Fruit fly (Drosophila melanogaster) whole organism, embryonic: ENCODE results near the gene CG9586.

Experiments used
- Atf-2 ChIP-seq: fragments of 200-800 bp; sonication (Bioruptor generic); optimal IDR thresholded peaks from 2 replicates; lab custom pipeline; 2016; ENCODE audit warnings: missing biosample characterization, missing genetic modification characterization
- Atf6 ChIP-seq: fragments of 200-800 bp; sonication (Bioruptor generic); IDR thresholded peaks from 2 replicates; pipeline ENCODE4 v1.3.6; 2022; ENCODE audit warnings: missing biosample characterization, missing genetic modification characterization
- B-H2 ChIP-seq: fragments of 200-800 bp; sonication (Bioruptor generic); optimal IDR thresholded peaks from 2 replicates; lab custom pipeline; 2018; ENCODE audit warnings: missing biosample characterization, mild to moderate bottlenecking, missing genetic modification characterization
- CG11695 ChIP-seq: fragments of 200-800 bp; sonication (Bioruptor generic); IDR thresholded peaks from 3 replicates; pipeline ENCODE4 v1.3.6; 2022; ENCODE audit warnings: missing biosample characterization, missing genetic modification characterization
- CG13894 ChIP-seq: fragments of 200-800 bp; sonication (Bioruptor generic); optimal IDR thresholded peaks from 3 replicates; lab custom pipeline; 2018; ENCODE audit warnings: missing biosample characterization, mild to moderate bottlenecking, missing genetic modification characterization, moderate library complexity
- CG15601 ChIP-seq: fragments of 200-800 bp; sonication (Bioruptor generic); optimal IDR thresholded peaks from 3 replicates; lab custom pipeline; 2019; ENCODE audit warnings: missing biosample characterization, mild to moderate bottlenecking, missing genetic modification characterization, moderate library complexity
- CG16813 ChIP-seq: fragments of 200-800 bp; sonication (Bioruptor generic); IDR thresholded peaks from 3 replicates; pipeline ENCODE4 v1.3.6; 2022; ENCODE audit warnings: missing biosample characterization, missing genetic modification characterization; ENCODE audit not compliant: partially characterized antibody
- CG16815 ChIP-seq: fragments of 200-800 bp; sonication (Bioruptor generic); optimal IDR thresholded peaks from 3 replicates; lab custom pipeline; 2017; ENCODE audit warnings: missing biosample characterization, mild to moderate bottlenecking, missing genetic modification characterization
- CG18011 ChIP-seq: fragments of 200-800 bp; sonication (Bioruptor generic); optimal IDR thresholded peaks from 2 replicates; lab custom pipeline; 2017; ENCODE audit warnings: missing biosample characterization, missing genetic modification characterization, mild to moderate bottlenecking, moderate library complexity, missing genotype
- CG2875 ChIP-seq: fragments of 200-800 bp; sonication (Bioruptor generic); optimal IDR thresholded peaks from 2 replicates; lab custom pipeline; 2017; ENCODE audit warnings: missing biosample characterization, mild to moderate bottlenecking, missing genetic modification characterization, missing genetic modification reagents
- CG30020 ChIP-seq: fragments of 200-800 bp; optimal IDR thresholded peaks from 2 replicates; lab custom pipeline; 2019; ENCODE audit warnings: missing biosample characterization, mild to moderate bottlenecking, missing genetic modification characterization, moderate library complexity
- CG32532 ChIP-seq: fragments of 200-800 bp; sonication (Bioruptor generic); IDR thresholded peaks from 2 replicates; pipeline ENCODE4 v1.3.6; 2022; ENCODE audit warnings: missing biosample characterization, missing genetic modification characterization
- CG3407 ChIP-seq: fragments of 200-800 bp; sonication (Bioruptor generic); optimal IDR thresholded peaks from 2 replicates; lab custom pipeline; 2018; ENCODE audit warnings: missing biosample characterization, mild to moderate bottlenecking, missing genetic modification characterization
- CG34224 ChIP-seq: fragments of 200-800 bp; sonication (Bioruptor generic); IDR thresholded peaks from 3 replicates; pipeline ENCODE4 v1.3.6; 2022; ENCODE audit warnings: missing biosample characterization, missing genetic modification characterization; ENCODE audit not compliant: partially characterized antibody
- CG34376 ChIP-seq: fragments of 200-800 bp; sonication (Bioruptor generic); optimal IDR thresholded peaks from 2 replicates; lab custom pipeline; 2018; ENCODE audit warnings: missing biosample characterization, mild to moderate bottlenecking, missing genetic modification characterization
- CG4424 ChIP-seq: fragments of 200-800 bp; sonication (Bioruptor generic); optimal IDR thresholded peaks from 3 replicates; lab custom pipeline; 2016; ENCODE audit warnings: missing biosample characterization, missing genetic modification characterization
- CG5245 ChIP-seq: fragments of 200-800 bp; sonication (Bioruptor generic); optimal IDR thresholded peaks from 3 replicates; lab custom pipeline; 2016; ENCODE audit warnings: missing biosample characterization, missing genetic modification characterization
- CG9215 ChIP-seq: fragments of 200-800 bp; sonication (Bioruptor generic); IDR thresholded peaks from 2 replicates; pipeline ENCODE4 v1.3.6; 2022; ENCODE audit warnings: missing biosample characterization, missing genetic modification characterization
- CkIIα-i1 ChIP-seq: fragments of 200-800 bp; sonication (Bioruptor generic); IDR thresholded peaks from 2 replicates; pipeline ENCODE4 v1.3.6; 2022; ENCODE audit warnings: missing biosample characterization, missing genetic modification characterization
- D ChIP-seq, 2 experiments: fragments of 200-800 bp in 1 of 2; fragments of >200 bp in 1 of 2; sonication (Bioruptor generic) in 1 of 2; optimal IDR thresholded peaks; 2 replicates in 1 of 2; 3 replicates in 1 of 2; lab custom pipeline; 2017; ENCODE audit warnings: mild to moderate bottlenecking in 1 of 2, missing biosample characterization in 1 of 2, missing genetic modification characterization in 1 of 2, missing genetic modification reagents in 1 of 2
- Deaf1 ChIP-seq: fragments of 200-800 bp; optimal IDR thresholded peaks from 3 replicates; lab custom pipeline; 2019; ENCODE audit warnings: missing biosample characterization, mild to moderate bottlenecking, missing genetic modification characterization, moderate library complexity
- Dfd ChIP-seq, 2 experiments: fragments of >200 bp; optimal IDR thresholded peaks; 2 replicates each; lab custom pipeline; 2017; ENCODE audit warnings: missing biosample characterization in 2 of 2, missing genetic modification characterization in 2 of 2
- Drgx ChIP-seq: fragments of 200-800 bp; sonication (Bioruptor generic); IDR thresholded peaks from 2 replicates; pipeline ENCODE4 v1.3.6; 2022; ENCODE audit warnings: missing biosample characterization, missing genetic modification characterization
- E2f2 ChIP-seq: fragments of 200-800 bp; sonication (Bioruptor generic); IDR thresholded peaks from 2 replicates; pipeline ENCODE4 v1.3.6; 2022; ENCODE audit warnings: missing biosample characterization, missing genetic modification characterization
- Hand ChIP-seq: fragments of 200-800 bp; sonication (Bioruptor generic); optimal IDR thresholded peaks from 2 replicates; lab custom pipeline; 2017; ENCODE audit warnings: mild to moderate bottlenecking, missing biosample characterization, missing genetic modification reagents, missing genetic modification characterization
- Med ChIP-seq: fragments of 200-800 bp; sonication (Bioruptor generic); peaks from one replicate; lab custom pipeline; 2016; ENCODE audit warnings: missing biosample characterization, missing genetic modification characterization, mild to moderate bottlenecking, inconsistent platforms, moderate library complexity
- Meics ChIP-seq: fragments of 200-800 bp; sonication (Bioruptor generic); optimal IDR thresholded peaks from 2 replicates; lab custom pipeline; 2017; ENCODE audit warnings: missing biosample characterization, mild to moderate bottlenecking, missing genetic modification characterization
- Mrtf ChIP-seq: fragments of 200-800 bp; sonication (Bioruptor generic); IDR thresholded peaks from 3 replicates; pipeline ENCODE4 v1.3.6; 2022; ENCODE audit warnings: missing biosample characterization, missing genetic modification characterization
- NC2β ChIP-seq: fragments of 200-800 bp; sonication (Bioruptor generic); optimal IDR thresholded peaks from 2 replicates; lab custom pipeline; 2016; ENCODE audit warnings: missing biosample characterization, missing genetic modification characterization
- Pdp1 ChIP-seq, 2 experiments: fragments of 200-800 bp; sonication (Bioruptor generic); optimal IDR thresholded peaks; 3 replicates each; lab custom pipeline; 2016; ENCODE audit warnings: missing biosample characterization in 2 of 2, missing genetic modification characterization in 2 of 2, mild to moderate bottlenecking in 1 of 2, moderate library complexity in 1 of 2
- Taf1 ChIP-seq: fragments of 200-800 bp; sonication (Bioruptor generic); IDR thresholded peaks from 2 replicates; pipeline ENCODE4 v1.3.6; 2022; ENCODE audit warnings: missing biosample characterization, missing genetic modification characterization
- Trl ChIP-seq, 3 experiments: fragments of >200 bp in 2 of 3; fragments of 200-800 bp in 1 of 3; sonication (Bioruptor generic) in 1 of 3; optimal IDR thresholded peaks; 2 replicates in 1 of 3; 3 replicates in 2 of 3; lab custom pipeline; 2016 to 2017; ENCODE audit warnings: missing biosample characterization in 1 of 3, missing genetic modification characterization in 1 of 3
- bcd ChIP-seq: fragments of 200-800 bp; sonication (Bioruptor generic); optimal IDR thresholded peaks from 2 replicates; lab custom pipeline; 2017; ENCODE audit warnings: missing biosample characterization, mild to moderate bottlenecking, missing genetic modification characterization
- caup ChIP-seq: fragments of 200-800 bp; sonication (Bioruptor generic); optimal IDR thresholded peaks from 3 replicates; lab custom pipeline; 2017; ENCODE audit warnings: missing biosample characterization, mild to moderate bottlenecking, missing genetic modification characterization, moderate library complexity; ENCODE audit not compliant: severe bottlenecking
- crc ChIP-seq: fragments of 200-800 bp; sonication (Bioruptor generic); optimal IDR thresholded peaks from 2 replicates; lab custom pipeline; 2016; ENCODE audit warnings: missing biosample characterization, missing genetic modification characterization
- cwo ChIP-seq: fragments of 200-800 bp; sonication (Bioruptor generic); optimal IDR thresholded peaks from 3 replicates; lab custom pipeline; 2017; ENCODE audit warnings: missing biosample characterization, missing genetic modification characterization, mild to moderate bottlenecking, moderate library complexity, missing genetic modification reagents
- dimm ChIP-seq: fragments of 200-800 bp; sonication (Bioruptor generic); IDR thresholded peaks from 2 replicates; pipeline ENCODE4 v1.3.6; 2022; ENCODE audit warnings: missing biosample characterization, missing genetic modification characterization
- eve ChIP-seq, 2 experiments: fragments of >200 bp; optimal IDR thresholded peaks; 2 replicates each; lab custom pipeline; 2017; ENCODE audit warnings: missing biosample characterization in 2 of 2, missing genetic modification characterization in 2 of 2
- fd102C ChIP-seq: fragments of 200-800 bp; sonication (Bioruptor generic); optimal IDR thresholded peaks from 2 replicates; lab custom pipeline; 2018; ENCODE audit warnings: missing biosample characterization, mild to moderate bottlenecking, missing genetic modification characterization, moderate library complexity
- fd96Cb ChIP-seq: fragments of 200-800 bp; sonication (Bioruptor generic); optimal IDR thresholded peaks from 2 replicates; lab custom pipeline; 2018; ENCODE audit warnings: missing biosample characterization, mild to moderate bottlenecking, missing genetic modification characterization, moderate library complexity
- gt ChIP-seq: fragments of 200-800 bp; sonication (Bioruptor generic); IDR thresholded peaks from 2 replicates; pipeline ENCODE4 v1.3.6; 2022; ENCODE audit warnings: missing biosample characterization, missing genetic modification characterization
- h ChIP-seq: fragments of >200 bp; optimal IDR thresholded peaks from 2 replicates; lab custom pipeline; 2017
- ind ChIP-seq: fragments of 200-800 bp; sonication (Bioruptor generic); optimal IDR thresholded peaks from 3 replicates; lab custom pipeline; 2016; ENCODE audit warnings: missing biosample characterization, missing genetic modification characterization
- lilli ChIP-seq: fragments of 200-800 bp; sonication (Bioruptor generic); optimal IDR thresholded peaks from 3 replicates; lab custom pipeline; 2016; ENCODE audit warnings: missing biosample characterization, missing genetic modification characterization
- lmd ChIP-seq: fragments of 200-800 bp; sonication (Bioruptor generic); IDR thresholded peaks from 2 replicates; pipeline ENCODE4 v1.3.6; 2022; ENCODE audit warnings: missing biosample characterization, missing genetic modification characterization
- org-1 ChIP-seq: fragments of 200-800 bp; sonication (Bioruptor generic); optimal IDR thresholded peaks from 2 replicates; lab custom pipeline; 2017; ENCODE audit warnings: missing biosample characterization, missing genetic modification characterization
- sd ChIP-seq: fragments of 200-800 bp; sonication (Bioruptor generic); optimal IDR thresholded peaks from 3 replicates; lab custom pipeline; 2018; ENCODE audit warnings: missing biosample characterization, mild to moderate bottlenecking, missing genetic modification characterization, moderate library complexity
- shn ChIP-seq: fragments of 200-800 bp; sonication (Bioruptor generic); optimal IDR thresholded peaks from 3 replicates; lab custom pipeline; 2016; ENCODE audit warnings: missing biosample characterization, missing genetic modification characterization
- vfl ChIP-seq: fragments of 200-800 bp; sonication (Bioruptor generic); optimal IDR thresholded peaks from 2 replicates; lab custom pipeline; 2016; ENCODE audit warnings: missing biosample characterization, missing genetic modification characterization
- vvl ChIP-seq: fragments of 200-800 bp; sonication (Bioruptor generic); IDR thresholded peaks from 2 replicates; pipeline ENCODE4 v1.3.6; 2022; ENCODE audit warnings: missing biosample characterization, missing genetic modification characterization

Gene CG9586

dm6 chr2L:9182504-9182928 is 16.2 kb upstream of the CG9586 start (continued):
- TF ChIP-seq D (optimal IDR thresholded peaks at IDR 0.05; lab: Kevin White, UChicago) = no peak
- TF ChIP-seq D (GFP tag; optimal IDR thresholded peaks at IDR 0.05; lab: Kevin White, UChicago) = no peak
- no peak for TF ChIP-seq CG3407 (GFP tag; lab: Kevin White, UChicago)
- no peak for TF ChIP-seq Atf-2
- peak; percentile 24 for TF ChIP-seq sd (tag; lab: Kevin White, UChicago)
- 0 out of 2 replicates have a peak, but pooled peaks have one; percentile 16 for TF ChIP-seq Atf6 (GFP tag; lab: Robert Waterston, UW)
- no peak for TF ChIP-seq CG4424 (GFP tag; lab: Kevin White, UChicago)
- TF ChIP-seq E2f2 (GFP tag; lab: Robert Waterston, UW) = 0 out of 2 replicates have a peak, but pooled peaks have one; percentile 14
- no peak for TF ChIP-seq CG5245 (GFP tag; lab: Kevin White, UChicago)
- TF ChIP-seq Dfd (GFP tag; optimal IDR thresholded peaks at IDR 0.05; lab: Kevin White, UChicago) = no peak
- TF ChIP-seq eve (GFP tag; optimal IDR thresholded peaks at IDR 0.05; lab: Kevin White, UChicago) = no peak
- TF ChIP-seq CG15601 (tag; lab: Kevin White, UChicago) = no peak
- peak; percentile 38; the same call in 1 of the 3 replicates for TF ChIP-seq CG34224 (GFP tag; lab: Robert Waterston, UW)
- TF ChIP-seq gt (GFP tag; lab: Robert Waterston, UW) = no peak
- TF ChIP-seq Pdp1 (GFP tag; optimal IDR thresholded peaks at IDR 0.05; lab: Kevin White, UChicago) = peak in 1 of 2 experiments; percentile 72
- peak; percentile 41 for TF ChIP-seq B-H2
- TF ChIP-seq caup (GFP tag; lab: Kevin White, UChicago) = no peak
- no peak for TF ChIP-seq CG9215 (GFP tag; lab: Robert Waterston, UW)
- no peak for TF ChIP-seq CG11695 (GFP tag; lab: Robert Waterston, UW)
- no peak for TF ChIP-seq lmd
- no peak for TF ChIP-seq Meics (GFP tag; lab: Kevin White, UChicago)
- TF ChIP-seq ind (GFP tag; lab: Kevin White, UChicago) = no peak
- TF ChIP-seq Drgx (GFP tag; lab: Robert Waterston, UW) = no peak
- TF ChIP-seq CkIIα-i1 (GFP tag; lab: Robert Waterston, UW) = no peak
- TF ChIP-seq Trl (optimal IDR thresholded peaks at IDR 0.05; lab: Kevin White, UChicago) = peak; percentile 62 to 91
- no peak for TF ChIP-seq Trl (GFP tag; optimal IDR thresholded peaks at IDR 0.05; lab: Kevin White, UChicago)
- no peak for TF ChIP-seq dimm (GFP tag; lab: Robert Waterston, UW)
- TF ChIP-seq cwo (GFP tag; lab: Kevin White, UChicago) = peak; percentile 16
- TF ChIP-seq NC2β (GFP tag; lab: Kevin White, UChicago) = no peak
- TF ChIP-seq CG16815 (GFP tag; lab: Kevin White, UChicago) = no peak
- no peak for TF ChIP-seq Taf1 (GFP tag; lab: Robert Waterston, UW)
- TF ChIP-seq h (lab: Kevin White, UChicago) = no peak
- peak; percentile 84 for TF ChIP-seq CG13894 (tag; lab: Kevin White, UChicago)
- no peak for TF ChIP-seq org-1 (GFP tag; lab: Kevin White, UChicago)
- TF ChIP-seq vvl = peak; percentile 10; the same call in 1 of the 2 replicates
- no peak for TF ChIP-seq vfl (GFP tag; lab: Kevin White, UChicago)
- TF ChIP-seq fd102C (GFP tag; lab: Kevin White, UChicago) = no peak
- no peak for TF ChIP-seq bcd
- TF ChIP-seq CG18011 (GFP tag; lab: Kevin White, UChicago) = peak; percentile 14
- TF ChIP-seq CG16813 (GFP tag; lab: Robert Waterston, UW) = 0 out of 3 replicates have a peak, but pooled peaks have one; percentile 8
- no peak for TF ChIP-seq shn (GFP tag; lab: Kevin White, UChicago)
- TF ChIP-seq fd96Cb (tag; lab: Kevin White, UChicago) = no peak
- peak; percentile 46 for TF ChIP-seq CG34376 (GFP tag; lab: Kevin White, UChicago)
- peak; percentile 28; the same call in 1 of the 2 replicates for TF ChIP-seq CG32532 (GFP tag; lab: Robert Waterston, UW)
- no peak for TF ChIP-seq lilli
- peak; percentile 55 for TF ChIP-seq Med (GFP tag; lab: Kevin White, UChicago)
- no peak for TF ChIP-seq CG30020 (tag; lab: Kevin White, UChicago)
- TF ChIP-seq CG2875 (GFP tag; lab: Kevin White, UChicago) = no peak
- TF ChIP-seq Mrtf (GFP tag; lab: Robert Waterston, UW) = no peak
- TF ChIP-seq Deaf1 (tag; lab: Kevin White, UChicago) = peak; percentile 38
- TF ChIP-seq crc (GFP tag; lab: Kevin White, UChicago) = no peak
- no peak for TF ChIP-seq Hand
